Fruit fly (Drosophila melanogaster) whole organism, embryonic: ENCODE measurements around the gene Cpr65Az.

Experiments used
- CG12155 ChIP-seq: fragments of 200-800 bp; sonication (Bioruptor generic); optimal IDR thresholded peaks from 3 replicates; lab custom pipeline; 2016; ENCODE audit warnings: missing biosample characterization, missing genetic modification characterization
- CG14710 ChIP-seq: fragments of 200-800 bp; sonication (Bioruptor generic); optimal IDR thresholded peaks from 3 replicates; lab custom pipeline; 2019; ENCODE audit warnings: missing biosample characterization, mild to moderate bottlenecking, missing genetic modification characterization, moderate library complexity
- CG15479 ChIP-seq: fragments of 200-800 bp; sonication (Bioruptor generic); optimal IDR thresholded peaks from 3 replicates; lab custom pipeline; 2019; ENCODE audit warnings: missing biosample characterization, mild to moderate bottlenecking, missing genetic modification characterization, moderate library complexity
- CG2116 ChIP-seq: fragments of 200-800 bp; sonication (Bioruptor generic); optimal IDR thresholded peaks from 3 replicates; lab custom pipeline; 2018; ENCODE audit warnings: missing biosample characterization, mild to moderate bottlenecking, missing genetic modification characterization
- CG2120 ChIP-seq: fragments of 200-800 bp; sonication (Bioruptor generic); optimal IDR thresholded peaks from 3 replicates; lab custom pipeline; 2016; ENCODE audit warnings: missing biosample characterization, missing genetic modification characterization
- CG2129 ChIP-seq: fragments of 200-800 bp; sonication (Bioruptor generic); IDR thresholded peaks from 2 replicates; pipeline ENCODE4 v1.3.6; 2022; ENCODE audit warnings: missing biosample characterization, missing genetic modification characterization; ENCODE audit not compliant: partially characterized antibody
- CG3163 ChIP-seq: fragments of 200-800 bp; sonication (Bioruptor generic); optimal IDR thresholded peaks from 3 replicates; lab custom pipeline; 2016; ENCODE audit warnings: missing biosample characterization, missing genetic modification characterization
- CG32532 ChIP-seq: fragments of 200-800 bp; sonication (Bioruptor generic); IDR thresholded peaks from 2 replicates; pipeline ENCODE4 v1.3.6; 2022; ENCODE audit warnings: missing biosample characterization, missing genetic modification characterization
- CG3281 ChIP-seq: fragments of 200-800 bp; sonication (Bioruptor generic); optimal IDR thresholded peaks from 3 replicates; lab custom pipeline; 2017; ENCODE audit warnings: missing biosample characterization, mild to moderate bottlenecking, missing genetic modification characterization
- CG3407 ChIP-seq: fragments of 200-800 bp; sonication (Bioruptor generic); optimal IDR thresholded peaks from 2 replicates; lab custom pipeline; 2018; ENCODE audit warnings: missing biosample characterization, mild to moderate bottlenecking, missing genetic modification characterization
- CG34224 ChIP-seq: fragments of 200-800 bp; sonication (Bioruptor generic); IDR thresholded peaks from 3 replicates; pipeline ENCODE4 v1.3.6; 2022; ENCODE audit warnings: missing biosample characterization, missing genetic modification characterization; ENCODE audit not compliant: partially characterized antibody
- CG6689 ChIP-seq: fragments of 200-800 bp; sonication (Bioruptor generic); IDR thresholded peaks from 2 replicates; pipeline ENCODE4 v1.3.6; 2022; ENCODE audit warnings: missing biosample characterization, missing genetic modification characterization
- CG7357 ChIP-seq: fragments of 200-800 bp; sonication (Bioruptor generic); IDR thresholded peaks from 3 replicates; pipeline ENCODE4 v1.3.6; 2022; ENCODE audit warnings: missing biosample characterization, missing genetic modification characterization
- CG7839 ChIP-seq: fragments of 200-800 bp; sonication (Bioruptor generic); optimal IDR thresholded peaks from 3 replicates; lab custom pipeline; 2018; ENCODE audit warnings: missing biosample characterization, mild to moderate bottlenecking, missing genetic modification characterization, moderate library complexity
- CG8290 ChIP-seq, 3 experiments: fragments of 200-800 bp; sonication (Bioruptor generic); optimal IDR thresholded peaks; 2 replicates each; lab custom pipeline; 2016 to 2019; ENCODE audit warnings: missing biosample characterization in 3 of 3, missing genetic modification characterization in 3 of 3, mild to moderate bottlenecking in 2 of 3, moderate library complexity in 1 of 3
- CG9797 ChIP-seq: fragments of 200-800 bp; sonication (Bioruptor generic); optimal IDR thresholded peaks from 3 replicates; lab custom pipeline; 2018; ENCODE audit warnings: missing biosample characterization, mild to moderate bottlenecking, missing genetic modification characterization
- Dref ChIP-seq: fragments of 200-800 bp; sonication (Bioruptor generic); IDR thresholded peaks from 2 replicates; pipeline ENCODE4 v1.3.6; 2022; ENCODE audit warnings: missing biosample characterization, missing genetic modification characterization
- Drgx ChIP-seq: fragments of 200-800 bp; sonication (Bioruptor generic); IDR thresholded peaks from 2 replicates; pipeline ENCODE4 v1.3.6; 2022; ENCODE audit warnings: missing biosample characterization, missing genetic modification characterization
- Fer1 ChIP-seq: fragments of 200-800 bp; sonication (Bioruptor generic); optimal IDR thresholded peaks from 2 replicates; lab custom pipeline; 2017; ENCODE audit warnings: missing biosample characterization, mild to moderate bottlenecking, missing genetic modification characterization
- HLH54F ChIP-seq: fragments of 200-800 bp; sonication (Bioruptor generic); optimal IDR thresholded peaks from 3 replicates; lab custom pipeline; 2016; ENCODE audit warnings: missing biosample characterization, missing genetic modification characterization
- MESR4 ChIP-seq: fragments of 200-800 bp; sonication (Bioruptor generic); optimal IDR thresholded peaks from 2 replicates; lab custom pipeline; 2018; ENCODE audit warnings: missing biosample characterization, mild to moderate bottlenecking, missing genetic modification characterization, moderate library complexity
- Neu2 ChIP-seq: fragments of 200-800 bp; sonication (Bioruptor generic); optimal IDR thresholded peaks from 3 replicates; lab custom pipeline; 2016; ENCODE audit warnings: missing biosample characterization, missing genetic modification characterization, borderline replicate concordance
- Side ChIP-seq: fragments of 200-800 bp; sonication (Bioruptor generic); optimal IDR thresholded peaks from 2 replicates; lab custom pipeline; 2016; ENCODE audit warnings: missing biosample characterization, missing genetic modification characterization
- Taf1 ChIP-seq: fragments of 200-800 bp; sonication (Bioruptor generic); IDR thresholded peaks from 2 replicates; pipeline ENCODE4 v1.3.6; 2022; ENCODE audit warnings: missing biosample characterization, missing genetic modification characterization
- bigmax ChIP-seq: fragments of 200-800 bp; sonication (Bioruptor generic); optimal IDR thresholded peaks from 2 replicates; lab custom pipeline; 2018; ENCODE audit warnings: missing biosample characterization, mild to moderate bottlenecking, missing genetic modification characterization
- bsh ChIP-seq, 2 experiments: fragments of 200-800 bp; sonication (Bioruptor generic); optimal IDR thresholded peaks; 2 replicates each; lab custom pipeline; 2017 to 2018; ENCODE audit warnings: mild to moderate bottlenecking in 2 of 2, missing biosample characterization in 2 of 2, missing genetic modification characterization in 2 of 2, moderate library complexity in 1 of 2
- cas ChIP-seq: fragments of 200-800 bp; sonication (Bioruptor generic); IDR thresholded peaks from 2 replicates; pipeline ENCODE4 v1.3.6; 2022; ENCODE audit warnings: missing biosample characterization, missing genetic modification characterization
- da ChIP-seq: fragments of 200-800 bp; sonication (Bioruptor generic); optimal IDR thresholded peaks from 2 replicates; lab custom pipeline; 2016; ENCODE audit warnings: missing biosample characterization, missing genetic modification characterization
- dimm ChIP-seq: fragments of 200-800 bp; sonication (Bioruptor generic); IDR thresholded peaks from 2 replicates; pipeline ENCODE4 v1.3.6; 2022; ENCODE audit warnings: missing biosample characterization, missing genetic modification characterization
- emc ChIP-seq: fragments of 200-800 bp; sonication (Bioruptor generic); optimal IDR thresholded peaks from 2 replicates; lab custom pipeline; 2016; ENCODE audit warnings: missing biosample characterization, missing genetic modification characterization
- fd102C ChIP-seq: fragments of 200-800 bp; sonication (Bioruptor generic); optimal IDR thresholded peaks from 2 replicates; lab custom pipeline; 2018; ENCODE audit warnings: missing biosample characterization, mild to moderate bottlenecking, missing genetic modification characterization, moderate library complexity
- gem ChIP-seq: fragments of 200-800 bp; sonication (Bioruptor generic); optimal IDR thresholded peaks from 2 replicates; lab custom pipeline; 2019; ENCODE audit warnings: missing biosample characterization, mild to moderate bottlenecking, missing genetic modification characterization, moderate library complexity
- gro ChIP-seq: fragments of 200-800 bp; sonication (Bioruptor generic); optimal IDR thresholded peaks from 2 replicates; lab custom pipeline; 2016; ENCODE audit warnings: missing biosample characterization, missing genetic modification characterization
- gt ChIP-seq: fragments of 200-800 bp; sonication (Bioruptor generic); IDR thresholded peaks from 2 replicates; pipeline ENCODE4 v1.3.6; 2022; ENCODE audit warnings: missing biosample characterization, missing genetic modification characterization
- h ChIP-seq: fragments of >200 bp; optimal IDR thresholded peaks from 2 replicates; lab custom pipeline; 2017
- insv ChIP-seq, 2 experiments: fragments of 200-800 bp; sonication (Bioruptor generic); optimal IDR thresholded peaks; 3 replicates each; lab custom pipeline; 2016 to 2018; ENCODE audit warnings: missing biosample characterization in 2 of 2, missing genetic modification characterization in 2 of 2
- jumu ChIP-seq: fragments of 200-800 bp; sonication (Bioruptor generic); optimal IDR thresholded peaks from 3 replicates; lab custom pipeline; 2016; ENCODE audit warnings: missing biosample characterization, missing genetic modification characterization
- lov ChIP-seq, 2 experiments: fragments of 200-800 bp in 1 of 2; fragments of >200 bp in 1 of 2; sonication (Bioruptor generic) in 1 of 2; IDR thresholded peaks in 1 of 2; optimal IDR thresholded peaks in 1 of 2; 2 replicates in 1 of 2; 3 replicates in 1 of 2; pipeline versions ENCODE4 v1.3.6 to Lab custom; 2017 to 2022; ENCODE audit warnings: missing biosample characterization in 1 of 2, missing genetic modification characterization in 1 of 2
- nmo ChIP-seq: fragments of 200-800 bp; sonication (Bioruptor generic); optimal IDR thresholded peaks from 2 replicates; lab custom pipeline; 2018; ENCODE audit warnings: missing biosample characterization, mild to moderate bottlenecking, missing genetic modification characterization, moderate library complexity
- phol ChIP-seq: fragments of 200-800 bp; sonication (Bioruptor generic); optimal IDR thresholded peaks from 3 replicates; lab custom pipeline; 2018; ENCODE audit warnings: missing biosample characterization, mild to moderate bottlenecking, missing genetic modification characterization, moderate library complexity
- run ChIP-seq: fragments of 200-800 bp; sonication (Bioruptor generic); optimal IDR thresholded peaks from 3 replicates; lab custom pipeline; 2018; ENCODE audit warnings: missing biosample characterization, mild to moderate bottlenecking, missing genetic modification characterization
- salm ChIP-seq: fragments of 200-800 bp; sonication (Bioruptor generic); optimal IDR thresholded peaks from 2 replicates; lab custom pipeline; 2018; ENCODE audit warnings: missing biosample characterization, mild to moderate bottlenecking, missing genetic modification characterization
- scrt ChIP-seq: fragments of 200-800 bp; sonication (Bioruptor generic); optimal IDR thresholded peaks from 2 replicates; lab custom pipeline; 2018; ENCODE audit warnings: missing biosample characterization, mild to moderate bottlenecking, missing genetic modification characterization, moderate library complexity
- sqz ChIP-seq: fragments of 200-800 bp; sonication (Bioruptor generic); optimal IDR thresholded peaks from 3 replicates; lab custom pipeline; 2018; ENCODE audit warnings: missing biosample characterization, mild to moderate bottlenecking, missing genetic modification characterization
- tin ChIP-seq: fragments of 200-800 bp; sonication (Bioruptor generic); optimal IDR thresholded peaks from 3 replicates; lab custom pipeline; 2016; ENCODE audit warnings: missing biosample characterization, missing genetic modification characterization
- wdn ChIP-seq: fragments of 200-800 bp; sonication (Bioruptor generic); IDR thresholded peaks from 2 replicates; pipeline ENCODE4 v1.3.6; 2022; ENCODE audit warnings: missing biosample characterization, missing genetic modification characterization
- zen ChIP-seq: fragments of 200-800 bp; sonication (Bioruptor generic); optimal IDR thresholded peaks from 3 replicates; lab custom pipeline; 2018; ENCODE audit warnings: missing biosample characterization, mild to moderate bottlenecking, missing genetic modification characterization, moderate library complexity

Gene Cpr65Az

dm6 chr3L:6188995-6189927 is 28.6 kb downstream of the Cpr65Az start, which contains the start of the genes D19A and CG7386 (continued):
- TF ChIP-seq CG3163 (GFP tag; lab: Kevin White, UChicago) (no peak), lov (optimal IDR thresholded peaks at IDR 0.05; lab: Kevin White, UChicago) (no peak), lov (GFP tag; IDR thresholded peaks at IDR 0.05; lab: Robert Waterston, UW) (peak; percentile 31; the same call in 1 of the 3 replicates), insv (GFP tag; optimal IDR thresholded peaks at IDR 0.05; lab: Kevin White, UChicago) (peak in 1 of 2 experiments; percentile 85), cas (GFP tag; lab: Robert Waterston, UW) (peak; percentile 46; the same call in 1 of the 2 replicates), gt (no peak), wdn (GFP tag; lab: Robert Waterston, UW) (no peak), CG2116 (GFP tag; lab: Kevin White, UChicago) (peak; percentile 11), MESR4 (GFP tag; lab: Kevin White, UChicago) (peak; percentile 78), HLH54F (GFP tag; lab: Kevin White, UChicago) (peak; percentile 79), CG3407 (no peak), tin (GFP tag; lab: Kevin White, UChicago) (peak; percentile 43), Neu2 (GFP tag; lab: Kevin White, UChicago) (no peak), CG7839 (tag; lab: Kevin White, UChicago) (peak; percentile 61), Fer1 (GFP tag; lab: Kevin White, UChicago) (peak; percentile 60), CG7357 (GFP tag; lab: Robert Waterston, UW) (no peak), emc (GFP tag; lab: Kevin White, UChicago) (peak; percentile 19), gro (GFP tag; lab: Kevin White, UChicago) (no peak), CG3281 (GFP tag; lab: Kevin White, UChicago) (peak; percentile 38), Side (GFP tag; lab: Kevin White, UChicago) (peak; percentile 48), jumu (GFP tag; lab: Kevin White, UChicago) (peak; percentile 37), phol (tag; lab: Kevin White, UChicago) (peak; percentile 61), Drgx (peak; percentile 55), nmo (peak; percentile 21), Taf1 (GFP tag; lab: Robert Waterston, UW) (peak; percentile 57), CG9797 (GFP tag; lab: Kevin White, UChicago) (no peak), CG2120 (GFP tag; lab: Kevin White, UChicago) (peak; percentile 79), CG2129 (no peak), gem (tag; lab: Kevin White, UChicago) (peak; percentile 74), CG8290 (GFP tag; optimal IDR thresholded peaks at IDR 0.05; lab: Kevin White, UChicago) (peak; percentile 4), CG8290 (tag; optimal IDR thresholded peaks at IDR 0.05; lab: Kevin White, UChicago) (peak in 1 of 2 experiments; percentile 86), sqz (GFP tag; lab: Kevin White, UChicago) (peak; percentile 88), scrt (GFP tag; lab: Kevin White, UChicago) (peak; percentile 8), CG14710 (peak; percentile 47), salm (tag; lab: Kevin White, UChicago) (no peak), CG6689 (peak; percentile 75), da (GFP tag; lab: Kevin White, UChicago) (no peak), zen (tag; lab: Kevin White, UChicago) (peak; percentile 3), h (lab: Kevin White, UChicago) (no peak), CG34224 (GFP tag; lab: Robert Waterston, UW) (no peak; the same call in 2 of the 3 replicates), CG12155 (GFP tag; lab: Kevin White, UChicago) (peak; percentile 100), bigmax (GFP tag; lab: Kevin White, UChicago) (no peak), CG15479 (no peak), dimm (no peak), bsh (GFP tag; optimal IDR thresholded peaks at IDR 0.05; lab: Kevin White, UChicago) (peak in 1 of 2 experiments; percentile 55), Dref (GFP tag; lab: Robert Waterston, UW) (0 out of 2 replicates have a peak, but pooled peaks have one; percentile 28), CG32532 (GFP tag; lab: Robert Waterston, UW) (peak; percentile 80), fd102C (GFP tag; lab: Kevin White, UChicago) (no peak), run (tag; lab: Kevin White, UChicago) (no peak)
